Fruit fly (Drosophila melanogaster) Kc167 (cell line): ENCODE measurements around the gene CG13631.

Source experiments
- Myc ChIP-seq: fragments of >200 bp; optimal IDR thresholded peaks from 2 replicates; lab custom pipeline; 2017; ENCODE audit warnings: missing external identifiers
- Sin3A ChIP-seq: fragments of >200 bp; optimal IDR thresholded peaks from 2 replicates; lab custom pipeline; 2018; ENCODE audit warnings: missing external identifiers
- h ChIP-seq: fragments of >200 bp; optimal IDR thresholded peaks from 3 replicates; lab custom pipeline; 2018; ENCODE audit warnings: missing external identifiers
- insv ChIP-seq: fragments of >200 bp; optimal IDR thresholded peaks from 3 replicates; lab custom pipeline; 2018; ENCODE audit warnings: missing external identifiers
- psq ChIP-seq: fragments of >200 bp; optimal IDR thresholded peaks from 2 replicates; lab custom pipeline; 2017; ENCODE audit warnings: missing external identifiers
- ttk ChIP-seq: sonication (Bioruptor generic); optimal IDR thresholded peaks from 2 replicates; lab custom pipeline; 2017; ENCODE audit warnings: missing external identifiers

CG13631 gene

DNA sequence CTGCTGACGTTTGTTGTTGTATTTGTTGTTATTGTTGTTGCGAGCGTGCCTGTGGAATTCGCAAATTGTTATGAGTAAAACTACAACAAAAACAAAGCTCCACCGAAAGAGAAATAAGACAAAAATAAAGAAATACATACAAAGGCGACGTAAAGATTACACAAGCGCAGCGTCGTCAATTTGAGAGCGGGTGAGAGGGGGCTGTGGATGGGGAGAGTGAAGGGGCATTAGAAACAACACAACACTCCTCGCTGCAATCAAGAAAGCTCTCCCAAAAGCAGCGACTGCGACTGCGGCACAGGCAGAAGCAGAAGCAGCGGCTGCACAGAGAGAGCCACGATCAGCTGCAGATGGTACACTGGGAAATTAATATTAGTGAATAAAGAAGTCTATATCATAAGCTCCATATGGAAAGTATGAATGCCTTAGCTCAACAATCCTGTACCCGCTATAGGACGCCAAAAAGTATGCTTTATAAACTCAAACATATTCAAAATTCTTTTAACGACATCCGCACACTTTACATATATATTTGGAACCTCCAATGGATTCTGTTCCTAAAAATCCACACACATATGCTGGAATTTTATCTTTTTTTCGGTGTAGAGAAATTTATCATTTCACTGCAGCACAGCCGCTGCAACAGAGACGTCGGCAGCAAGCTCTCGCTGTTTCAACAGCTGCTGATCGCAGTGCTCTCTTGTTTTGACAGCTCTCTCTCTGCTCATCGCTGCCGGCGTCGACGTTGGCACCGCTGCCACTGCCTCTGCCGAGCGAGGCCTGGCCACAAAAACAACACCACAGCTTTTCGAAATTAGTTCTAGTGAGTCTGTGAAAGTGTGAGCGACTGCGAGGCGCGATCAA, at the start of gene CG13631:
Gene CG13631 (plus strand): TSS at position 814 of the 864 bp plus-strand sequence.
- no peak for TF ChIP-seq ttk

DNA sequence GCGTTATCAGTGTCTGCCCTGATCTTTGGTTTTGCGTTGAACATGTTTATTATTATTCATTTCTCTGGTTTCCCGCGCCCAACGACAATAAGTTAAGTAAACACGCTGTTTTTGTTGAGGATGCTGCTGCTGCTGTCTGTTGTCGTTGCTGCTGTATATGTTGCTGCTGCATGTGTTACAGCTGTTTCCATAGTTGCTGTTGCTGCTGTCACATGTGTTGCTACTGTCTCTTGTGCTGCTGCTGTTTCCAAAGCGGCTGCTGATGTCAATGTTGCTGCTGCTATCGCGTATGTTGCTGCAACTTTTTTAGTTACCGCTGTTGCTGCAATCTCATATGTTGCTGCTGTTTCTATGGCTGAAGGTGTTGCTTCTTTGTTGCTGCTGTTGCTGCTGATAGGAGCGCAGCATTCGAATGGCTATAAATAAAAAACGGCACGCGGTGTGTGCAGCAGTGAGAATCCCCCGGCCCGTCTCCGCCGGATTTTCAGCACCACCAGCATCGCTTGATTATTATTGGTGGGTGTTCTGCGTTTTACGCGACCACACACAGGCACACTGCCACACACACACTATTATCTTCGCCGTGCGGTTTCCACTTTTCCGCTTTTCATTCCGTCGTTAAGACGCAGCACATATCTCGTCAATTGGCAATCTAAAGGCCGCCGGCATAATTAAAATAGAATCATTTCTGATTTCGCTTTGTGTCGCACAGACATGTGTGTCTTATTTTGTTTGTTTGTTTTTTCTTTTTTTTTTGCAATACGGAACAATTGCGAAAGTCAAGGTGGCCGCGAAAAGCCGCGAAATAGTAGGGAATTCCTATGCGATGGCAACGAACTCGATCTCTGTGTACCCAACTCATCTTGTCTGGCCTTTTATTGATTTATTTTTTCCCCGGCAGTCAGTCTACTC, 48.4 kb upstream of the CG13631 start:
- TF ChIP-seq insv (lab: Kevin White, UChicago) = no peak
- TF ChIP-seq h (lab: Kevin White, UChicago) = no peak

DNA sequence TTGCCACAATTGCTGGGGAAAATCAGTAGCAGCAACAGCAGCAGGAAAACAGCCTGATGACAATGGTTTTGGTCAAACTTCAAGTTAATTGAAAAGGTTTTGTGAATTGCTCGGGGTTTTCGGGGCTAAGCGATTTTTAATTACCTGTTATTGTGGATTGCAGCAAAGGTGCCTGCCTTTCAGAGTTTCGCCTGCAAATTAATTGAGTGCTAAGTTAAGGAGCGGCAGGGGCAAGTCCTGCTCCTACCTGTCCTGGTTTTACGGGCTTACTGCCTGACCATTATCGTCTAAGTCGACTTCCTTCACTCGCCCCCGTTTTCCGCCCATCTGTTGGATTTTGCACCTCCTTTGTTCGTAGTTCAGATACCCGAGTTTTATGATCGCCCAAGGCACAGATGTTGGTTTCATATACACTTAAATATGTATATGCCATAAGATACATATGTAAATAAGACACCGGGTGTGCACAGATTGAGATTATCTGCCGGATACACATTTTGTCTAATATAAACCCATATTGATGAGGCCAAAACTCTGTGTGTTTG, 42.7 kb upstream of the CG13631 start:
- TF ChIP-seq Myc (no peak), Sin3A (lab: Kevin White, UChicago) (no peak), ttk (no peak)

DNA sequence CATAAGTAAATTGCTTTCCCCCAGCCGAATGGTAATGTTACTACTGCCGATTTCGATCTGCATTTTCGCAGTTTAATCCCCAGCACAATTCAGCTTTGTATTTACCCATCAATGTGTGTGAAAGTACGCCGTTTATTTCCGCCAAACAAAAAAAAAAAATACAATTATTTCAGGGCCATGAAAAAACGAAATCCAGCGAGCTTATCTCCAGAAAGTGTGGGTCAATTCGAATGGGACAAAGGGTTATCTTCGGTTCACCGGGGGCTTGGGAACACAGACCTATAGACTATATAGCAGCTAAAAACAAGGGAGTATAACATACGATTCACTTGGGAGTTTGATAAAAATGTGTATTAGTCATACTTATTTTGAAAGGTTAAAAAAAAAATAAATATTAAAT, 42.1 kb upstream of the CG13631 start:
- TF ChIP-seq psq (lab: Kevin White, UChicago) = no peak
- TF ChIP-seq Sin3A (lab: Kevin White, UChicago) = no peak
- no peak for TF ChIP-seq insv (lab: Kevin White, UChicago)
- TF ChIP-seq h (lab: Kevin White, UChicago) = no peak
- no peak for TF ChIP-seq Myc
- TF ChIP-seq ttk = no peak

DNA sequence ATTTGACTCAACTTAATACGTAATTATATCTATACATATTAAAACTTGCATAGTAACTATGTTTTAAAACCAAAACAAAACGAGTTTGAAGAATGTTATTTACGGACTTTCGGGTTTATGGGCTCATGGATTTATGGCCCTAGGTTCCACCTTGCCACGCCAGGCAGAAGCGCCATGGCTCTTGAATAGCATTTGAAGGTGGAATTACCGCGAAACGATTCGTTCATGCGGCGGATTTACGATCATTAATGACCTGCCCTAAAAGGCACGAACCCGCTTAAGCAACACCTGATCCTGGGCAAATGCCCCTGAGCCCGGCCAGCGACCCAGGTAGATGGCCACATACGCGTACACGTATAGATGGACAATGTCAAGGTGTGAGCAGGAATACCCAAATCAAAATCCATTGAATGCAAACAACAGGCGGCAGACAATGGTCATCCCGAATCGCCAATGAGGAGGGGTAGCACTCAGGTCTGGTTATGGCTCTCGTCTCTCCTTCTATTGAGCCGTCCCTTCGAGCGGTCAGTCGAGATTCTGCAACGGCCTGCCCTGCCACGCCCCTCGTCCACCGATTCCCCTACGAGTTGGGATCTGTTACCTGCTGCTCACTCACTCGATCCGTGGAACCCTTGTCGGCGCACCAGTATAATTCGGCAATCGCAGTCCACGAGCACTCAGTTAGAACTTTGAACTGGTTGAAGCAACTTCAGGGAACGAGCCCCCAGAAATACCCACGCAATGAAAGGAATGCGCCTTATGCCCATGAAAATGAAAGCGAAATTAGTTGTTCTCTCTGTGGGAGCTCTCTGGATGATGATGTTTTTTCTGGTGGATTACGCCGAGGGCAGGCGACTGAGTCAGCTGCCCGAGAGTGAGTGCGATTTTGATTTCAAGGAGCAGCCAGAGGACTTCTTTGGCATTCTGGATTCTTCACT, 19.8 kb upstream of the CG13631 start, which contains the start of gene tld:
Gene tld (plus strand): TSS at position 677 of the 938 bp plus-strand sequence.
- TF ChIP-seq Myc = no peak
- no peak for TF ChIP-seq insv (lab: Kevin White, UChicago)
- TF ChIP-seq psq (lab: Kevin White, UChicago) = no peak
- TF ChIP-seq Sin3A (lab: Kevin White, UChicago) = no peak
- TF ChIP-seq ttk = no peak
- no peak for TF ChIP-seq h (lab: Kevin White, UChicago)

DNA sequence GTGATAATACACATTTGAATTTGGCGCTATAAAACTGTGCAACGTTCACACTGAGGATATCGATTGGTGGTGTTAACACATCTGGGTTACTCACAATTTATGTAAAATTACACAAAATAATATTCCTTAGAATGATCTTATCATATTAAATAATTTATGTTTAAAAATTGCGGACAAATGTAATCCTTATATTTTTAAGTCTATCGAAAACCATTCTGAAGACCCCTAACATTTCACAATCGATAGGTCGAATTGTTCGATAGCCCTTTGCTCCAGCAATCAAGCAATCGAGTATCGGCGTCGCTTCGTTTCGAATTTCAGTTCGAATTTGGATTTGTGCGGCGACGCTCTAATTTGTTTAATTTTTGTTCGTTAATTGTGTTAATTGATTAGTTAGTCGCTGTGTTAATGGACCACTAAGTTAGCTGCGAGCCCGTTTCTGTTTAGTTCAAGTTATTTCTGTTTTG, 15.6 kb upstream of the CG13631 start, which contains the start of gene asp:
Gene asp (plus strand): TSS at position 289 of the 467 bp plus-strand sequence.
- TF ChIP-seq psq (lab: Kevin White, UChicago) (no peak), insv (lab: Kevin White, UChicago) (no peak), Sin3A (lab: Kevin White, UChicago) (no peak), ttk (no peak), Myc (no peak), h (lab: Kevin White, UChicago) (no peak)

DNA sequence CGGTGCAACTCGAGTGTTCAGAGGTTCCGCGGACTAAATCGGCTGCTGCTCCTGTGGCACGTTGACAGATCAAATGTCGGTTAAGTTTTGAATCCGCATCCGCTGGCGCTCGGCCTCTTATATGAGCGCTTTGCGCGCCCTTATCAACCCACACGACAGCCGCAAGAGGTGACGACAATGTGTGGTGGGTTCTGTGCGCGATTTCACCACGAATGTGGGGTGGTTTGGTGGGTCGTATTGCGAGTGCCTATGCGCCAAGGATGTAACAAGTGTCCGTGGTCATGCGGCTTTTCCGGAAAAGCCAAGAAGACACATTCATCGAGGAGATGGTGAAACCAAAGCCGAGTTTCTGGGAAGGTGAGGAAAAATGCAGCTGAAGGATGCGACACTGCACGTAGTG, 4.2 kb upstream of the CG13631 start, which contains the start of gene AstA:
Gene AstA (minus strand): TSS at position 101 of the 400 bp plus-strand sequence.
- no peak for TF ChIP-seq psq (lab: Kevin White, UChicago)
- TF ChIP-seq Myc = no peak
- no peak for TF ChIP-seq ttk
- TF ChIP-seq insv (lab: Kevin White, UChicago) = no peak
- TF ChIP-seq Sin3A (lab: Kevin White, UChicago) = no peak
- TF ChIP-seq h (lab: Kevin White, UChicago) = no peak

DNA sequence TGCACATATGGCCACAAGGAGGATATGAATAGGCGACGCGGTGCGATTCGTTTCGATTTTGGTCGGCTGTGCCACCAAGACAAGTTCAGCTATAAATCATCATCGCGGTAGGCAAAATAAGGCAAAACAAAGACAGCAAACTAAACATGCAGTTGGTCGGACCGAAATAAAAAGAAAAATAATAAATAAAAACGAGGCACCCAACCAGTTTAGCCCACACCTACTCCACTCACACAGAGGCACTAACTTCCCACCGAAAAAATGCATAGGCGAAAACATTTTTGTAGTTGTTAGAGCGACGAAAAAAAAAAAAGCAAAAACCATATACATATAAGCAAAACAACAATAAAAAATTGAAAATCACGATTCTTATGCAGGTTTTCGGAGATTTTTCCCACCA, 2.5 kb upstream of the CG13631 start:
- no peak for TF ChIP-seq psq (lab: Kevin White, UChicago)
- no peak for TF ChIP-seq insv (lab: Kevin White, UChicago)
- TF ChIP-seq Sin3A (lab: Kevin White, UChicago) = no peak
- TF ChIP-seq Myc = no peak
- no peak for TF ChIP-seq h (lab: Kevin White, UChicago)
- TF ChIP-seq ttk = no peak

DNA sequence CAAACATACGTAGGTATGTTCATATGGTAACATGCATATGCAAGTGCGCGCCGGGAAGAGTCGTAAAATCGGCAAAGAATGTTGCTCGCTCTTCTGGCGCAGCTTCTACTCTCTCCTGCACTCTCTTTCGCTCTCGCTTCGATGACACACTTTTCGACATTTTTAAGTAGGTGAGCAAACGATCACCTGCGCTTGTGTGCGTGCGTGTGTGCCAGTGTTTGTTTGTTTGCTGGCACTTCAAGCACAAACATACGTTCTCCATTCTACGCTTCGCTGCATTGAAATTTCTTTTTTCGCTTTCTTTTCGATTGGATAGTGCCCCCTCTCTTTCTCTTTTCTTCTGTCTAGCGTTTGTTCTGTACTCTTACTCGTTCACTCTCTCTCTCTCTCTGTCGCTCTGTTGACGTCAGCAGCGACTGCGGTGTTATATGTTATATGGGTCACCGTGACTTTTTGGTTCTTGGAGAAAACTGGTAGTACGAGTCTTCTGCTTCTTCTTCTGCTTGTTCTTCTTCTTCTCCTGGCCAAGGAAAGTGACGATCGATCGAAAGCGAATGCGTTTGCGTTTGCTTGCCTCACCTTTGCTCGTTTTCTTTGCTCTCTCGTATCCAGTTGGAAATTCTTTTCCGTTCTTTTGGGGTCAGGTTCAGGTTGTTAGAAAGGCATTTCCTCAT, 1.3 kb upstream of the CG13631 start:
- no peak for TF ChIP-seq psq (lab: Kevin White, UChicago)
- no peak for TF ChIP-seq ttk
- TF ChIP-seq Myc = no peak
- TF ChIP-seq h (lab: Kevin White, UChicago) = no peak
- TF ChIP-seq Sin3A (lab: Kevin White, UChicago) = no peak
- TF ChIP-seq insv (lab: Kevin White, UChicago) = no peak

DNA sequence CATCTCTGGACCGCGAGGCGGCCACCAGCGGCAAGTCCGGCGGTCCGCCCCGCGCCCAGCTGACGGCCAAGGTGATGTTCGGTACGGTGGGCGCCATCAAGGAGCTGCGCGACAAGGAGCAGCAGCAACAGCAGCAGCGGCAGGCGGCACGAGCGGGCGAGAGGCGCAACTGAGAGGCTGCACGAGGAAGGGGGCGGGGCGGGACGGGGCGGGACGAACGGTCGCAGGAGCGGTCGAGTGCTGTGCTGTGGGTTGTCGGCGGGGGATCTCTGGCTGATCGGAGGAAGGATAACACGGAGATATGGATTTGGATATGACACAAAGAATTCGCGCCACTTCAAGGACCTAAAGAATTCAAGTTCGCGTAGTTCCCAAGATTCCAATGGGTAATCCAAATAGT, 450 bp downstream of the CG13631 start:
- no peak for TF ChIP-seq Myc
- TF ChIP-seq Sin3A (lab: Kevin White, UChicago) = no peak
- no peak for TF ChIP-seq insv (lab: Kevin White, UChicago)
- TF ChIP-seq h (lab: Kevin White, UChicago) = no peak
- TF ChIP-seq ttk = peak; percentile 48
- no peak for TF ChIP-seq psq (lab: Kevin White, UChicago)
